Fruit fly (Drosophila melanogaster): Measurements from ENCODE around the gene Flo2.

The Flo2 gene

dm6 chrX:14950273-14951272 is 111.4 kb downstream of the Flo2 start (continued):
- TF ChIP-seq Vsx2 (GFP tag; optimal IDR thresholded peaks at IDR 0.05; ENCODE audit: partially characterized antibody) (peak; percentile 70), Hnf4 (GFP tag; optimal IDR thresholded peaks at IDR 0.05) (peak; percentile 95), Sp1 (GFP tag; optimal IDR thresholded peaks at IDR 0.05) (peak; percentile 99), usp (GFP tag; optimal IDR thresholded peaks at IDR 0.05) (no peak), dsf (GFP tag; optimal IDR thresholded peaks at IDR 0.05; ENCODE audit: borderline replicate concordance) (peak; percentile 88), Rel (GFP tag; optimal IDR thresholded peaks at IDR 0.05) (peak; percentile 74), Rel (tag; optimal IDR thresholded peaks at IDR 0.05) (peak; percentile 83), lola (GFP tag; optimal IDR thresholded peaks at IDR 0.05) (no peak), Dif (GFP tag; optimal IDR thresholded peaks at IDR 0.05; ENCODE audit: partially characterized antibody) (peak; percentile 54), h (GFP tag; optimal IDR thresholded peaks at IDR 0.05) (peak; percentile 98), CG32264 (GFP tag; optimal IDR thresholded peaks at IDR 0.05) (peak; percentile 89), GATAd (GFP tag; optimal IDR thresholded peaks at IDR 0.05) (peak; percentile 90), tai (GFP tag; optimal IDR thresholded peaks at IDR 0.05) (peak; percentile 93), CrebA (GFP tag; optimal IDR thresholded peaks at IDR 0.05; ENCODE audit: borderline replicate concordance) (peak; percentile 89)

DNA sequence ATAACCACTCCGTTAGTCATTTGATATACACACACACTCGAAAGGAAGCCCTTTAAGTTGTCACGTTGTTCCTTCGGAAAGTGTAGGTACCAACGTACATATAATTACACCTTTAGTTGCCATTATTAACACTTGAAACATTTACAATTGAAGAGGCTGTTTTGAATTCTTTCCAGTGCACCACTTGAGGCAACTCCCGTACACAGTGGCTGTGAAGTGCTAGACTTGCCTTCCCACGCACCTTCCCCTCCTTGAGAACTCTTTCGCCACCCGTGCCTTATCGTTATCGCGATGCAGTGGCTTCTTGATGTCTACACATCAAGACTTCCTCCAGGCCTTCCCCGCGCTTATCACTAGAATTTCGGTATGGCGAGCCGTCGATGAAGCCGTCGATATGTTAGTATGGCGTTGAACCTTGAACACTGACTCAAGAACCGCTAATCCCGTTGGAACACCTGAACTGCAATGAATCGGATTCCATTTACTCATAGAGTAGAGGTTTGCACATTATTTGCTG is 112.2 kb downstream of the Flo2 start:
- TF ChIP-seq dsf (GFP tag; optimal IDR thresholded peaks at IDR 0.05; ENCODE audit: borderline replicate concordance) (no peak), Mio (GFP tag; optimal IDR thresholded peaks at IDR 0.05) (no peak), GATAd (GFP tag; optimal IDR thresholded peaks at IDR 0.05) (no peak), CrebA (GFP tag; optimal IDR thresholded peaks at IDR 0.05; ENCODE audit: borderline replicate concordance) (no peak), Hnf4 (GFP tag; optimal IDR thresholded peaks at IDR 0.05) (peak; percentile 54), Dfd (GFP tag; optimal IDR thresholded peaks at IDR 0.05) (no peak), Hr83 (GFP tag; optimal IDR thresholded peaks at IDR 0.05; ENCODE audit: poor library complexity, severe bottlenecking) (no peak), tai (GFP tag; optimal IDR thresholded peaks at IDR 0.05) (no peak), psq (GFP tag; optimal IDR thresholded peaks at IDR 0.05) (no peak), rgr (GFP tag; optimal IDR thresholded peaks at IDR 0.05) (no peak), HLH106 (tag; optimal IDR thresholded peaks at IDR 0.05) (no peak), h (GFP tag; optimal IDR thresholded peaks at IDR 0.05) (no peak), Vsx2 (GFP tag; optimal IDR thresholded peaks at IDR 0.05; ENCODE audit: partially characterized antibody) (no peak), woc (GFP tag; optimal IDR thresholded peaks at IDR 0.05) (no peak), Rel (GFP tag; optimal IDR thresholded peaks at IDR 0.05) (no peak), Rel (tag; optimal IDR thresholded peaks at IDR 0.05) (peak; percentile 100), CG32264 (GFP tag; optimal IDR thresholded peaks at IDR 0.05) (no peak), Jra (GFP tag; optimal IDR thresholded peaks at IDR 0.05) (no peak), Hr78 (GFP tag; optimal IDR thresholded peaks at IDR 0.05) (no peak), br (GFP tag; optimal IDR thresholded peaks at IDR 0.05) (peak; percentile 25), CG9705 (GFP tag; optimal IDR thresholded peaks at IDR 0.05) (no peak), dl (GFP tag; optimal IDR thresholded peaks at IDR 0.05; ENCODE audit: insufficient read depth in 1 of 2, partially characterized antibody in 2 of 2) (peak in 1 of 2 experiments; percentile 26), pan (optimal IDR thresholded peaks at IDR 0.05) (no peak), lola (GFP tag; optimal IDR thresholded peaks at IDR 0.05) (no peak)

dm6 chrX:14952097-14952844 is 113.1 kb downstream of the Flo2 start:
- TF ChIP-seq h (GFP tag; optimal IDR thresholded peaks at IDR 0.05) (peak; percentile 74), Hr78 (GFP tag; optimal IDR thresholded peaks at IDR 0.05) (no peak), sage (GFP tag; optimal IDR thresholded peaks at IDR 0.05) (no peak), CrebA (GFP tag; optimal IDR thresholded peaks at IDR 0.05; ENCODE audit: borderline replicate concordance) (no peak), brk (GFP tag; optimal IDR thresholded peaks at IDR 0.05) (no peak), usp (GFP tag; optimal IDR thresholded peaks at IDR 0.05) (no peak), jim (GFP tag; optimal IDR thresholded peaks at IDR 0.05) (no peak), woc (GFP tag; optimal IDR thresholded peaks at IDR 0.05) (peak; percentile 79), Dif (GFP tag; optimal IDR thresholded peaks at IDR 0.05; ENCODE audit: partially characterized antibody) (no peak), Hnf4 (GFP tag; optimal IDR thresholded peaks at IDR 0.05) (peak; percentile 34), pan (optimal IDR thresholded peaks at IDR 0.05) (no peak), br (GFP tag; optimal IDR thresholded peaks at IDR 0.05) (peak; percentile 39), sv (GFP tag; optimal IDR thresholded peaks at IDR 0.05) (no peak), Jra (GFP tag; optimal IDR thresholded peaks at IDR 0.05) (no peak), fru (GFP tag; optimal IDR thresholded peaks at IDR 0.05) (peak; percentile 77), OdsH (GFP tag; optimal IDR thresholded peaks at IDR 0.05) (peak; percentile 70), GATAd (GFP tag; optimal IDR thresholded peaks at IDR 0.05) (no peak), N (GFP tag; optimal IDR thresholded peaks at IDR 0.05) (no peak), Rel (GFP tag; optimal IDR thresholded peaks at IDR 0.05) (no peak), Rel (tag; optimal IDR thresholded peaks at IDR 0.05) (no peak), Dfd (GFP tag; optimal IDR thresholded peaks at IDR 0.05) (no peak), CG9705 (GFP tag; optimal IDR thresholded peaks at IDR 0.05) (peak; percentile 18), dsf (GFP tag; optimal IDR thresholded peaks at IDR 0.05; ENCODE audit: borderline replicate concordance) (no peak), Hr83 (GFP tag; optimal IDR thresholded peaks at IDR 0.05; ENCODE audit: poor library complexity, severe bottlenecking) (no peak), Abd-B (GFP tag; optimal IDR thresholded peaks at IDR 0.05) (no peak), psq (GFP tag; optimal IDR thresholded peaks at IDR 0.05) (peak; percentile 35), CG32264 (GFP tag; optimal IDR thresholded peaks at IDR 0.05) (no peak), dmrt93B (GFP tag; optimal IDR thresholded peaks at IDR 0.05) (peak; percentile 60), dl (GFP tag; optimal IDR thresholded peaks at IDR 0.05; ENCODE audit: insufficient read depth in 1 of 2, partially characterized antibody in 2 of 2) (peak in 1 of 2 experiments; percentile 3), ey (GFP tag; optimal IDR thresholded peaks at IDR 0.05) (peak; percentile 63)
